Worm (Caenorhabditis elegans): ENCODE measurements around the gene F02E11.2.
"Not testable (repeated sequence)": the region's sequence is repeated elsewhere in the genome, so short reads cannot be mapped to it uniquely, and the experiment has no call there.

The F02E11.2 gene

ce11 chrII:3262504-3262903, at the start of gene F02E11.2:
Gene F02E11.2, plus strand, starts transcription at chrII:3262804.
- TF ChIP-seq nhr-10 (tag; optimal IDR thresholded peaks at IDR 0.05) (no peak), elt-3 (tag; optimal IDR thresholded peaks at IDR 0.05) (no peak), nhr-237 (tag; optimal IDR thresholded peaks at IDR 0.05) (no peak), ZK546.5 (tag; optimal IDR thresholded peaks at IDR 0.05) (no peak), elt-1 (tag; optimal IDR thresholded peaks at IDR 0.05) (no peak), ceh-82 (tag; optimal IDR thresholded peaks at IDR 0.05) (no peak), nhr-21 (tag; optimal IDR thresholded peaks at IDR 0.05) (no peak), mdl-1 (tag; optimal IDR thresholded peaks at IDR 0.05) (no peak), ztf-11 (tag; optimal IDR thresholded peaks at IDR 0.05) (no peak)

DNA sequence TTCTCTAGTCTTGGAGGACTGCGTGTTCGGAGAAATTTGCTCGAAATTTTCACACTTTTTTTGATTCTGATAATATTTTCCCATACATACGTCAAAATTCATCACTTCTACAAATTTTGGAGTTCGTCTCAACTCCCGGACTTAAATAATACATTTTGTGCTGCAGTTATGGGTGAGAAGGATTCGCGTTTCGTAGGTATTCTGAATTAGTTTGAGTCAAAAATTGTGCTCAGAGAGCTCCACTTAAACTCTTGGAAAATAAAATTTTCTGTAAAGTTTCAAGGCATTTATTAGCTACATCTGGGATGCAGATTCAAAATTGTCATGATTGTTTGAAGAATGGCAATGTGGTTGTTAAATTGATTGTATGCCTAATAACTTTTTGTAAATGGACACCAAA, 48.7 kb upstream of the F02E11.2 start, which contains the start of gene ZC239.4:
Gene ZC239.4 (plus strand): TSS at position 301 of the 400 bp plus-strand sequence.
- TF ChIP-seq mab-5 (tag; optimal IDR thresholded peaks at IDR 0.05) = no peak
- TF ChIP-seq lsy-2 (tag; optimal IDR thresholded peaks at IDR 0.05) = no peak
- no peak for TF ChIP-seq unc-62 (GFP tag; optimal IDR thresholded peaks at IDR 0.05)
- no peak for TF ChIP-seq elt-3 (tag; optimal IDR thresholded peaks at IDR 0.05)
- no peak for TF ChIP-seq lin-39 (tag; optimal IDR thresholded peaks at IDR 0.05)
- no peak for TF ChIP-seq unc-55 (GFP tag; optimal IDR thresholded peaks at IDR 0.05)
- TF ChIP-seq aly-2 (tag; optimal IDR thresholded peaks at IDR 0.05) = no peak
- no peak for TF ChIP-seq peb-1 (tag; optimal IDR thresholded peaks at IDR 0.05)
- TF ChIP-seq ZK546.5 (tag; optimal IDR thresholded peaks at IDR 0.05) = no peak
- no peak for TF ChIP-seq skn-1 (tag; optimal IDR thresholded peaks at IDR 0.05)
- no peak for TF ChIP-seq lin-11 (tag; optimal IDR thresholded peaks at IDR 0.05)
- TF ChIP-seq nhr-11 (tag; optimal IDR thresholded peaks at IDR 0.05) = no peak
- TF ChIP-seq ceh-82 (tag; optimal IDR thresholded peaks at IDR 0.05) = no peak
- no peak for TF ChIP-seq ztf-11 (tag; optimal IDR thresholded peaks at IDR 0.05)
- TF ChIP-seq crh-2 (tag; optimal IDR thresholded peaks at IDR 0.05) = no peak
- TF ChIP-seq ama-1 (optimal IDR thresholded peaks at IDR 0.05) = no peak

ce11 chrII:3215762-3216161, 46.8 kb upstream of the F02E11.2 start, which contains the start of gene ZC239.3:
Gene ZC239.3, plus strand, starts transcription at chrII:3216062.
- TF ChIP-seq ama-1 (optimal IDR thresholded peaks at IDR 0.05); nhr-11 (tag; optimal IDR thresholded peaks at IDR 0.05); lsy-2 (tag; optimal IDR thresholded peaks at IDR 0.05): not testable (repeated sequence)

DNA sequence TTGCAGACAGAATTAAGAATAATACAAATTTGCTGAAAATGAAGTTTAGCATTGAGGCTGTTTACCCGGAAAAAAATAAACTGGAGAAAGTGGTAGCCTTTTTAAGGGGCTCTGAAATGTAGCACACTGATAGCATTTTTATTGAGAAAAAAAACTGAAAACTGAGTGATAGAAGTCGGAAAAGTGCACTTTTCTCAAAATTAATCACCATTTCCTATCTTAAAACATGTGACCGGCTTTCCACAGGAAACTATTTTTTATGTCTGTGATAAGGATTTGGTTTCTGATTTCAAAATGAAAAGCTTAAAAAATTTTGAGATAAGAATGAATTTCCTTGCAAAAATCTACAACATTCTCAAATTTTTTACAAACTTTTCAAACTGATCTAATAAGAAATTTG, 41.9 kb upstream of the F02E11.2 start, which contains the start of gene ZC239.22:
Gene ZC239.22 (minus strand): TSS at position 101 of the 400 bp plus-strand sequence.
- TF ChIP-seq ceh-16 (tag; optimal IDR thresholded peaks at IDR 0.05) (no peak), elt-3 (tag; optimal IDR thresholded peaks at IDR 0.05) (no peak)

- TF ChIP-seq nhr-11 (tag; optimal IDR thresholded peaks at IDR 0.05) (no peak), unc-39 (tag; optimal IDR thresholded peaks at IDR 0.05) (no peak), lin-11 (tag; optimal IDR thresholded peaks at IDR 0.05) (no peak)
Measured at ce11 chrII:3221730-3222129, 40.9 kb upstream of the F02E11.2 start, which contains the start of gene ZC239.14. Gene ZC239.14, minus strand, starts transcription at chrII:3222034.

DNA sequence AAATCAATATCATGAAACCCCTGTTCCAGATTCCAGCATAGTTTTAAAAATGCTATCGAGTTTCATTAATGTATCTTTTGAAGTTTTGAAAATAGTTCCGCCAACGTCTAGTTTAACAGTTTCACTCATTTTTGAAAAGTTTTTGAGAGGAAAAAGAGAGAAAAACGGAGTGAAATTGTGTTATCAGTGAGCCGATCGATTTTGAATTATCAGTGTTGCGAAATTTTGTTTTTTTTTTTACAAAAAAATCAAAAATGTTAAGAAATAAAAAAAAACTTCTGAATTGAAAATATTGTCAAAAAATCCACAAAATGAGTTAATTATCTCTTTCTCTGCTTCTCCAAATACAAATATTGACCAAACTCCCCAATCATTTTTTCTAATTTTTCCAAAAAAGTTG, 39.9 kb upstream of the F02E11.2 start, which contains the start of gene ZC239.13:
Gene ZC239.13 (minus strand): TSS at position 154 of the 400 bp plus-strand sequence.
- no peak for TF ChIP-seq zag-1 (tag; optimal IDR thresholded peaks at IDR 0.05)
- peak; percentile 5 for TF ChIP-seq fos-1 (tag; optimal IDR thresholded peaks at IDR 0.05)

DNA sequence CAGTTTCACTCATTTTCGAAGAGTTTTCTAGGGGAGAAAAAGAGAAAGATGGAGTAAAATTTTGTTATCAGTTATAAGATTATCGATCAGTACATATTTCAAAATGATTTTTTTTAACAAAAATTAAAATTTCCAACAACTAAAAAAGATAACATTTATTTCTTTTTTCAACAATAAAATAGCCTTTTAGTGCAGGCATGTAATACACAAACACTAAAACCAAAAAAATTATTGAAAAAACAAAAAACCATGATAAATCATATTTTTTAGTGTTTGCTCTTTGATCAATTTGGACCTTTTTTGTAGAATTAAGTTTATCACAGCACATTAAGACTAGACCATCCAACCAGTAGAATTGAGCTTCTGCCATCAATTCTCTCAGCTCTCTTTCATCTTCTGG, 38.0 kb upstream of the F02E11.2 start, which contains the start of gene ZC239.15:
Gene ZC239.15 (minus strand): TSS at position 101 of the 400 bp plus-strand sequence.
- TF ChIP-seq elt-1 (tag; optimal IDR thresholded peaks at IDR 0.05) = no peak
- no peak for TF ChIP-seq lin-13 (GFP tag; optimal IDR thresholded peaks at IDR 0.05)
- TF ChIP-seq aly-2 (tag; optimal IDR thresholded peaks at IDR 0.05) = no peak
- TF ChIP-seq skn-1 (tag; optimal IDR thresholded peaks at IDR 0.05) = no peak
- no peak for TF ChIP-seq nhr-6 (tag; optimal IDR thresholded peaks at IDR 0.05)
- TF ChIP-seq nhr-21 (tag; optimal IDR thresholded peaks at IDR 0.05) = no peak
- TF ChIP-seq nhr-11 (tag; optimal IDR thresholded peaks at IDR 0.05) = no peak
- no peak for TF ChIP-seq lsy-2 (tag; optimal IDR thresholded peaks at IDR 0.05)
- TF ChIP-seq ztf-11 (tag; optimal IDR thresholded peaks at IDR 0.05) = no peak
- TF ChIP-seq nhr-12 (tag; optimal IDR thresholded peaks at IDR 0.05) = no peak
- no peak for TF ChIP-seq gmeb-1 (tag; optimal IDR thresholded peaks at IDR 0.05)
- TF ChIP-seq nhr-237 (tag; optimal IDR thresholded peaks at IDR 0.05) = no peak
- TF ChIP-seq ztf-1 (GFP tag; conservative IDR thresholded peaks at IDR 0.05) = no peak
- no peak for TF ChIP-seq alr-1 (tag; optimal IDR thresholded peaks at IDR 0.05)
- TF ChIP-seq unc-39 (tag; optimal IDR thresholded peaks at IDR 0.05) = no peak
- TF ChIP-seq nhr-23 (tag; optimal IDR thresholded peaks at IDR 0.05) = no peak
- TF ChIP-seq Y55F3AM.14 (GFP tag; optimal IDR thresholded peaks at IDR 0.05) = no peak
- no peak for TF ChIP-seq R02D3.7 (tag; optimal IDR thresholded peaks at IDR 0.05)
- no peak for TF ChIP-seq ceh-16 (tag; optimal IDR thresholded peaks at IDR 0.05)
- no peak for TF ChIP-seq sma-9 (GFP tag; optimal IDR thresholded peaks at IDR 0.05)
- TF ChIP-seq sma-9 (tag; optimal IDR thresholded peaks at IDR 0.05) = no peak
